Fruit fly (Drosophila melanogaster): Measurements from ENCODE around the gene CG6333.

Gene CG6333

DNA sequence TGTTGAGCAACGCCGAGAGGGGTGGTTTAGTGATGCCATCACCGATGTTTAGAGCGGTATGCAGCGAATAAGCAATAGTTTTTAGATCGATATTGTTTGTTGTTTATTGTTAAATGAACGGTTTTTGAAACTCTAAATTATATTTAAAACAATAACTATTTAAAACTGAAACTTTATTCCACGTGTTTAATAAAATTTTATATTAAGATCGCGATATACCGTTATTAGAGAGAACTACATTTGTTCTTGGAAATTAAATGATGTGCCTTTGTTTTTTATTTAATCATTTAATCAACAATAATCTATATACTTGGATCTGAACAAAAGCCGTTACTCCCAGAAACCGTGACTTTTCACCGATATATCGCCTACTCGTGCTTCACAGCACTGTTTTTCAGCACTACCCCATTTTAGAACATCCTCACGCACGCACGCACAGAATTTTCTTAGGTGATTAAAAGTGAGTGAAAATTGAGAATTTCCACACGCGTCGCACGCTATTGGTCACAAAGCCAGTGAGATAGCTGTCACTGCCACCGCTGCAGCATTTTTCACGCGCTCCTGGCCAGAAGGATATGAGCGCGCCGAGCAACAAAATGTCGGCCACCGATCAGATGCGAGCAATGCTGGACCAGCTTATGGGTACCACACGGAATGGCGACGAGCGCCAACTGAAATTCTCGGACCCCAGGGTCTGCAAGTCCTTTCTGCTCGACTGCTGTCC is 28.0 kb upstream of the CG6333 start, which contains the start of the genes U4-U6-60K and CG7564 (continued):
- peak; percentile 83 for TF ChIP-seq zen2 (GFP tag; IDR thresholded peaks at IDR 0.05; ENCODE audit: partially characterized antibody)
- peak; percentile 49; the same call in 1 of the 2 replicates for TF ChIP-seq CG8765 (GFP tag; IDR thresholded peaks at IDR 0.05)
- TF ChIP-seq vfl (GFP tag; optimal IDR thresholded peaks at IDR 0.05) = peak; percentile 57
- TF ChIP-seq cad (GFP tag; optimal IDR thresholded peaks at IDR 0.05) = no peak
- TF ChIP-seq pnt (GFP tag; optimal IDR thresholded peaks at IDR 0.05) = no peak
- peak; percentile 50 for TF ChIP-seq zen (tag; optimal IDR thresholded peaks at IDR 0.05)
- peak; percentile 95 for TF ChIP-seq Dll (GFP tag; IDR thresholded peaks at IDR 0.05; ENCODE audit: partially characterized antibody)
- TF ChIP-seq Scr (GFP tag; IDR thresholded peaks at IDR 0.05; ENCODE audit: partially characterized antibody) = peak; percentile 97
- TF ChIP-seq CG18262 (tag; optimal IDR thresholded peaks at IDR 0.05) = peak; percentile 54
- TF ChIP-seq tll (GFP tag; optimal IDR thresholded peaks at IDR 0.05) = peak in 1 of 2 experiments; percentile 71
- TF ChIP-seq CG9797 (GFP tag; optimal IDR thresholded peaks at IDR 0.05) = peak; percentile 6
- TF ChIP-seq vnd (GFP tag; IDR thresholded peaks at IDR 0.05; ENCODE audit: partially characterized antibody) = peak; percentile 98
- no peak for TF ChIP-seq prd (optimal IDR thresholded peaks at IDR 0.05)
- TF ChIP-seq prd (GFP tag; IDR thresholded peaks at IDR 0.05) = peak; percentile 58; the same call in 2 of the 3 replicates
- no peak for TF ChIP-seq jing (GFP tag; optimal IDR thresholded peaks at IDR 0.05)
- no peak for TF ChIP-seq CG8089 (GFP tag; optimal IDR thresholded peaks at IDR 0.05)
- no peak for TF ChIP-seq croc (GFP tag; conservative IDR thresholded peaks at IDR 0.05)
- TF ChIP-seq CG6654 (GFP tag; optimal IDR thresholded peaks at IDR 0.05) = no peak
- peak; percentile 87 for TF ChIP-seq Doc3 (GFP tag; IDR thresholded peaks at IDR 0.05; ENCODE audit: partially characterized antibody)
- TF ChIP-seq ap (GFP tag; IDR thresholded peaks at IDR 0.05) = no peak
- no peak for TF ChIP-seq D19A (tag; optimal IDR thresholded peaks at IDR 0.05)
- peak; percentile 61 for TF ChIP-seq Max (GFP tag; optimal IDR thresholded peaks at IDR 0.05)
- TF ChIP-seq CG3838 (GFP tag; optimal IDR thresholded peaks at IDR 0.05) = no peak
- no peak for TF ChIP-seq CG15269 (tag; optimal IDR thresholded peaks at IDR 0.05)
- TF ChIP-seq Mad (GFP tag; optimal IDR thresholded peaks at IDR 0.05) = peak; percentile 52
- TF ChIP-seq Xbp1 (GFP tag; optimal IDR thresholded peaks at IDR 0.05) = peak; percentile 77
- TF ChIP-seq sc (optimal IDR thresholded peaks at IDR 0.05) = no peak
- TF ChIP-seq sc (GFP tag; optimal IDR thresholded peaks at IDR 0.05) = peak; percentile 7
- peak; percentile 65 for TF ChIP-seq CG8924 (tag; optimal IDR thresholded peaks at IDR 0.05)
- TF ChIP-seq CG5180 (GFP tag; optimal IDR thresholded peaks at IDR 0.05) = no peak
- peak; percentile 89 for TF ChIP-seq unc-4 (GFP tag; IDR thresholded peaks at IDR 0.05; ENCODE audit: partially characterized antibody)
- 0 out of 2 replicates have a peak, but pooled peaks have one; percentile 30 for TF ChIP-seq CG14667 (GFP tag; IDR thresholded peaks at IDR 0.05)
- TF ChIP-seq yki (optimal IDR thresholded peaks at IDR 0.05) = no peak
- peak; percentile 97 for TF ChIP-seq MESR4 (GFP tag; optimal IDR thresholded peaks at IDR 0.05)
- TF ChIP-seq sob (GFP tag; IDR thresholded peaks at IDR 0.05) = peak; percentile 81
- peak; percentile 20 for TF ChIP-seq Hmx (GFP tag; optimal IDR thresholded peaks at IDR 0.05)
- TF ChIP-seq gcm2 (GFP tag; optimal IDR thresholded peaks at IDR 0.05) = no peak
- peak; percentile 48 for TF ChIP-seq dm (GFP tag; optimal IDR thresholded peaks at IDR 0.05)
- TF ChIP-seq CG4328 (GFP tag; optimal IDR thresholded peaks at IDR 0.05) = peak; percentile 46
- TF ChIP-seq Lhr (GFP tag; optimal IDR thresholded peaks at IDR 0.05) = peak; percentile 51
- peak; percentile 53 for TF ChIP-seq CG3281 (GFP tag; optimal IDR thresholded peaks at IDR 0.05)
- peak; percentile 97 for TF ChIP-seq bbx (GFP tag; IDR thresholded peaks at IDR 0.05; ENCODE audit: partially characterized antibody)
- TF ChIP-seq ftz-f1 (GFP tag; optimal IDR thresholded peaks at IDR 0.05) = no peak
- no peak for TF ChIP-seq chm (GFP tag; IDR thresholded peaks at IDR 0.05)
- no peak for TF ChIP-seq nau (GFP tag; optimal IDR thresholded peaks at IDR 0.05)
- TF ChIP-seq z (GFP tag; IDR thresholded peaks at IDR 0.05) = peak; percentile 65; the same call in 2 of the 3 replicates
- TF ChIP-seq ssp (GFP tag; IDR thresholded peaks at IDR 0.05) = peak; percentile 54
- peak in 1 of 2 experiments; percentile 57 for TF ChIP-seq Hr51 (GFP tag; optimal IDR thresholded peaks at IDR 0.05)
- peak; percentile 37 for TF ChIP-seq CG17186 (GFP tag; optimal IDR thresholded peaks at IDR 0.05)

Data from whole organism, embryonic.